Worm (Caenorhabditis elegans) whole organism, young adult: ENCODE results near the gene gbb-2.
A peak's percentile ranks its signal among the peaks of the same experiment; 100 is the strongest.

Experiments used
- B0035.1 ChIP-seq: sonication (generic microtip); optimal IDR thresholded peaks from 2 replicates; lab custom pipeline; 2016; ENCODE audit warnings: missing genetic modification characterization, mild to moderate bottlenecking, missing compliant biosample characterization, missing genotype, missing genetic modification reagents
- C17E4.6 ChIP-seq: fragments of 200-800 bp; sonication (Bioruptor generic); IDR thresholded peaks from 2 replicates; pipeline ENCODE4 v1.3.6; 2022; ENCODE audit warnings: missing genetic modification reagents, missing genetic modification characterization, missing compliant biosample characterization
- D2030.7 ChIP-seq: fragments of 200-800 bp; sonication (Bioruptor generic); IDR thresholded peaks from 2 replicates; pipeline ENCODE4 v1.3.6; 2022; ENCODE audit warnings: missing genetic modification reagents, missing genetic modification characterization, missing compliant biosample characterization
- F10E7.11 ChIP-seq: sonication (generic microtip); optimal IDR thresholded peaks from 2 replicates; lab custom pipeline; 2017; ENCODE audit warnings: mild to moderate bottlenecking, missing genetic modification characterization, moderate library complexity, missing compliant biosample characterization
- F23B12.7 ChIP-seq: sonication (generic microtip); optimal IDR thresholded peaks from 2 replicates; lab custom pipeline; 2017; ENCODE audit warnings: missing genetic modification characterization, mild to moderate bottlenecking, missing compliant biosample characterization, antibody characterized with exemption, moderate library complexity; ENCODE audit not compliant: insufficient read depth
- F55B11.4 ChIP-seq: sonication (generic microtip); optimal IDR thresholded peaks from 2 replicates; lab custom pipeline; 2016; ENCODE audit warnings: missing compliant biosample characterization, missing genetic modification characterization, borderline replicate concordance; ENCODE audit not compliant: insufficient read depth
- F57A8.1 ChIP-seq: fragments of 200-800 bp; sonication (Bioruptor generic); optimal IDR thresholded peaks from 2 replicates; lab custom pipeline; 2018; ENCODE audit warnings: mild to moderate bottlenecking, missing genetic modification characterization, moderate library complexity, missing compliant biosample characterization
- K12H6.12 ChIP-seq: fragments of 200-800 bp; sonication (Bioruptor generic); optimal IDR thresholded peaks from 2 replicates; lab custom pipeline; 2018; ENCODE audit warnings: mild to moderate bottlenecking, missing genetic modification characterization, missing compliant biosample characterization
- Y53G8AR.9 ChIP-seq: fragments of 200-800 bp; sonication (Bioruptor generic); conservative IDR thresholded peaks from 2 replicates; pipeline ENCODE4 v1.3.6; 2022; ENCODE audit warnings: missing genetic modification reagents, missing genetic modification characterization, missing compliant biosample characterization
- Y56A3A.18 ChIP-seq: fragments of 200-800 bp; sonication (Bioruptor generic); IDR thresholded peaks from 2 replicates; pipeline ENCODE4 v1.3.6; 2022; ENCODE audit warnings: missing genetic modification reagents, missing genetic modification characterization, missing compliant biosample characterization
- Y67H2A.10 ChIP-seq: fragments of 200-800 bp; sonication (Bioruptor generic); conservative IDR thresholded peaks from 2 replicates; pipeline ENCODE4 v1.3.6; 2022; ENCODE audit warnings: missing genetic modification reagents, missing genetic modification characterization, missing compliant biosample characterization
- Y79H2A.3 ChIP-seq: fragments of 200-800 bp; sonication (Bioruptor generic); conservative IDR thresholded peaks from 2 replicates; pipeline ENCODE4 v1.3.6; 2022; ENCODE audit warnings: missing genetic modification reagents, missing genetic modification characterization, missing compliant biosample characterization
- Y95B8A.8 ChIP-seq: fragments of 200-800 bp; sonication (Bioruptor generic); IDR thresholded peaks from 2 replicates; pipeline ENCODE4 v1.3.6; 2022; ENCODE audit warnings: missing genetic modification reagents, missing genetic modification characterization, missing compliant biosample characterization
- akir-1 ChIP-seq: fragments of 200-800 bp; sonication (Bioruptor generic); optimal IDR thresholded peaks from 2 replicates; lab custom pipeline; 2018; ENCODE audit warnings: mild to moderate bottlenecking, missing genetic modification characterization, moderate library complexity, missing compliant biosample characterization
- aptf-2 ChIP-seq: fragments of 200-800 bp; sonication (Bioruptor generic); conservative IDR thresholded peaks from 2 replicates; pipeline ENCODE4 v1.3.6; 2022; ENCODE audit warnings: missing genetic modification reagents, missing genetic modification characterization, missing compliant biosample characterization
- atf-7 ChIP-seq: sonication (generic microtip); optimal IDR thresholded peaks from 2 replicates; lab custom pipeline; 2017; ENCODE audit warnings: mild to moderate bottlenecking, missing genetic modification characterization, missing compliant biosample characterization
- attf-5 ChIP-seq: fragments of 200-800 bp; sonication (Bioruptor generic); optimal IDR thresholded peaks from 2 replicates; lab custom pipeline; 2018; ENCODE audit warnings: mild to moderate bottlenecking, missing genetic modification characterization, missing compliant biosample characterization
- bed-1 ChIP-seq: fragments of 200-800 bp; sonication (Bioruptor generic); IDR thresholded peaks from 2 replicates; pipeline ENCODE4 v1.3.6; 2022; ENCODE audit warnings: missing genetic modification reagents, missing genetic modification characterization, missing compliant biosample characterization
- cebp-1 ChIP-seq, 2 experiments: fragments of 200-800 bp in 1 of 2; sonication (Bioruptor generic) in 1 of 2; sonication (generic microtip) in 1 of 2; IDR thresholded peaks in 1 of 2; optimal IDR thresholded peaks in 1 of 2; 2 replicates each; pipeline versions ENCODE4 v1.3.6 to Lab custom; 2017 to 2022; ENCODE audit warnings: missing compliant biosample characterization in 2 of 2, missing genetic modification characterization in 2 of 2, mild to moderate bottlenecking in 1 of 2, missing genetic modification reagents in 1 of 2, moderate library complexity in 1 of 2
- ceh-100 ChIP-seq: fragments of 200-800 bp; sonication (Bioruptor generic); IDR thresholded peaks from 2 replicates; pipeline ENCODE4 v1.3.6; 2022; ENCODE audit warnings: missing genetic modification reagents, missing genetic modification characterization, missing compliant biosample characterization
- ceh-27 ChIP-seq: fragments of 200-800 bp; sonication (Bioruptor generic); optimal IDR thresholded peaks from 2 replicates; lab custom pipeline; 2018; ENCODE audit warnings: mild to moderate bottlenecking, missing genetic modification characterization, moderate library complexity, missing compliant biosample characterization
- ceh-79 ChIP-seq: sonication (generic microtip); optimal IDR thresholded peaks from 2 replicates; lab custom pipeline; 2017; ENCODE audit warnings: mild to moderate bottlenecking, missing genetic modification characterization, missing compliant biosample characterization
- efl-1 ChIP-seq: fragments of 150-350 bp; optimal IDR thresholded peaks from 2 replicates; lab custom pipeline; 2014; ENCODE audit warnings: missing biosample characterization, missing genetic modification reagents, missing genetic modification characterization
- egl-44 ChIP-seq: fragments of 200-800 bp; sonication (Bioruptor generic); IDR thresholded peaks from 2 replicates; pipeline ENCODE4 v1.3.6; 2022; ENCODE audit warnings: missing genetic modification reagents, missing genetic modification characterization, missing compliant biosample characterization
- fkh-3 ChIP-seq: sonication (generic microtip); optimal IDR thresholded peaks from 2 replicates; lab custom pipeline; 2016; ENCODE audit warnings: mild to moderate bottlenecking, missing genetic modification characterization, missing compliant biosample characterization
- gei-17 ChIP-seq: fragments of 200-800 bp; sonication (Bioruptor generic); optimal IDR thresholded peaks from 2 replicates; lab custom pipeline; 2018; ENCODE audit warnings: mild to moderate bottlenecking, missing genetic modification characterization, missing compliant biosample characterization
- hmg-1.2 ChIP-seq: fragments of 200-800 bp; sonication (Bioruptor generic); IDR thresholded peaks from 2 replicates; pipeline ENCODE4 v1.3.6; 2022; ENCODE audit warnings: missing genetic modification reagents, missing genetic modification characterization, missing compliant biosample characterization
- hrde-1 ChIP-seq: sonication (generic microtip); optimal IDR thresholded peaks from 2 replicates; lab custom pipeline; 2016; ENCODE audit warnings: missing genetic modification characterization, mild to moderate bottlenecking, missing compliant biosample characterization, moderate library complexity, missing genotype, missing genetic modification reagents, borderline replicate concordance
- lsl-1 ChIP-seq: fragments of 200-800 bp; sonication (Bioruptor generic); optimal IDR thresholded peaks from 2 replicates; lab custom pipeline; 2018; ENCODE audit warnings: mild to moderate bottlenecking, missing genetic modification characterization, moderate library complexity, missing compliant biosample characterization
- mel-28 ChIP-seq: sonication (generic microtip); optimal IDR thresholded peaks from 2 replicates; lab custom pipeline; 2016; ENCODE audit warnings: borderline replicate concordance, mild to moderate bottlenecking, missing genetic modification characterization, missing compliant biosample characterization
- mes-4 ChIP-seq: sonication (generic microtip); optimal IDR thresholded peaks from 2 replicates; lab custom pipeline; 2016; ENCODE audit warnings: missing genotype, missing genetic modification characterization, missing compliant biosample characterization
- nhr-80 ChIP-seq: sonication (generic microtip); optimal IDR thresholded peaks from 2 replicates; lab custom pipeline; 2016; ENCODE audit warnings: missing genetic modification characterization, missing compliant biosample characterization
- rec-8 ChIP-seq, 2 experiments: sonication (generic microtip); optimal IDR thresholded peaks; 2 replicates each; lab custom pipeline; 2016; ENCODE audit warnings: mild to moderate bottlenecking in 2 of 2, missing genetic modification characterization in 2 of 2, missing genetic modification reagents in 2 of 2, missing genotype in 2 of 2, missing biosample characterization in 1 of 2, missing compliant biosample characterization in 1 of 2, moderate library complexity in 1 of 2
- tlf-1 ChIP-seq: fragments of 200-800 bp; sonication (Bioruptor generic); optimal IDR thresholded peaks from 2 replicates; lab custom pipeline; 2018; ENCODE audit warnings: mild to moderate bottlenecking, missing genetic modification characterization, missing compliant biosample characterization
- unc-62 ChIP-seq: fragments of 150-350 bp; optimal IDR thresholded peaks from 2 replicates; lab custom pipeline; 2014; ENCODE audit warnings: missing biosample characterization, missing genetic modification reagents, missing genetic modification characterization
- zfh-2 ChIP-seq: fragments of 200-800 bp; sonication (Bioruptor generic); conservative IDR thresholded peaks from 2 replicates; pipeline ENCODE4 v1.3.6; 2022; ENCODE audit warnings: missing genetic modification reagents, missing genetic modification characterization, missing compliant biosample characterization
- ztf-18 ChIP-seq: sonication (generic microtip); optimal IDR thresholded peaks from 2 replicates; lab custom pipeline; 2016; ENCODE audit warnings: missing genotype, mild to moderate bottlenecking, missing genetic modification characterization, missing compliant biosample characterization

The gbb-2 gene

DNA sequence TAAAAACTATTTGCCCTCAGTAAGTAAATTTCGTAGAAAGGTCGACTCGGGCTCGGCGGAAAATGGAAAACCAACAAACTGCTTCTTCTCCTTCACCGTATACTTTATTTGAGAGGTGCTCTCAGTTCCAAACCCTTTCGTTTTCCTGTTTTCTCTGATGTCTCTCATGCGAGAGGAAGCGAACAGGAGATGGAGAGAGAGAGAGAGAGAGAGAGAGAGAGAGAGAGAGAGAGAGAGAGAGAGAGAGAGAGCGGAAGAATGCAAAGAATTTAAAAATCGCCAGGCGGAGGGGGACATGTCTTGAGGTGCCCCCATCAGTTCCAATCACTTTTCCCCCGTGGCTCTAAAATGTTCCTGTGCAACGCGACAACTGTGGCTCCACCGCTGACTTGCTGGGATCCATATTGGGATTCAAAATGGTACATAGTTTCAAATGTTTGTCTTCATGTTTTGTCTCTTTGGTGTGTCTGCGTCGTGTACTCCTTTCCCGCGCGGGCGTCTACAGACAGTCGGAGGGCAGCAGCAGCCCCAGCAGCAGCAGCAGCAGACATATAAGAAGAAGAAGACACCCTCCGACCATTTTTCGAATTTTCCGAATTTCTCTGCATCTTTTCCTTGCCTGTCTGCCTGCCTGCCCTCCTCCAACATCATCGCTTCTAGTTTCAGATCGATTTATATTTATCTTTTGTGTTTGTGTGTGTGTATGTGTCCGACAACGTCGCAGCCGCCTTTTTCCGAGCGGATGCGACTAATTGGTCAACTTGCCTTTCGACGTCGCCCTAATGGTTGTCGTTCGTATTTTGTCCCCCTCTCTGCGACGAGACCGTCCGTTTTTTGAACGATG, 52.0 kb downstream of the gbb-2 start, which contains the start of gene R08C7.11 (continued):
- TF ChIP-seq hrde-1: no peak
- TF ChIP-seq B0035.1: no peak
- TF ChIP-seq zfh-2 (GFP tag; lab: Robert Waterston, UW): peak; percentile 88
- TF ChIP-seq F10E7.11 (tag; lab: Kevin White, UChicago): no peak
- TF ChIP-seq unc-62 (GFP tag; lab: Kevin White, UChicago): no peak
- TF ChIP-seq tlf-1 (GFP tag; lab: Kevin White, UChicago): no peak
- TF ChIP-seq lsl-1: no peak
- TF ChIP-seq Y53G8AR.9 (GFP tag; lab: Robert Waterston, UW): no peak
- peak; percentile 45; the same call in 1 of the 2 replicates for TF ChIP-seq hmg-1.2
- no peak for TF ChIP-seq ztf-18 (tag; lab: Kevin White, UChicago)
- no peak for TF ChIP-seq rec-8 (tag; optimal IDR thresholded peaks at IDR 0.05; lab: Kevin White, UChicago)
- no peak for TF ChIP-seq Y67H2A.10 (GFP tag; lab: Robert Waterston, UW)
- no peak for TF ChIP-seq efl-1 (GFP tag; lab: Kevin White, UChicago)
- TF ChIP-seq F57A8.1 (GFP tag; lab: Kevin White, UChicago): no peak
- no peak for TF ChIP-seq Y95B8A.8 (GFP tag; lab: Robert Waterston, UW)
- no peak for TF ChIP-seq cebp-1 (GFP tag; IDR thresholded peaks at IDR 0.05; lab: Robert Waterston, UW)
- no peak for TF ChIP-seq cebp-1 (tag; optimal IDR thresholded peaks at IDR 0.05; lab: Kevin White, UChicago)
- TF ChIP-seq aptf-2: no peak
- no peak for TF ChIP-seq gei-17 (GFP tag; lab: Kevin White, UChicago)
- TF ChIP-seq ceh-27 (GFP tag; lab: Kevin White, UChicago): no peak
- 0 out of 2 replicates have a peak, but pooled peaks have one; percentile 40 for TF ChIP-seq Y56A3A.18 (GFP tag; lab: Robert Waterston, UW)
- TF ChIP-seq K12H6.12 (tag; lab: Kevin White, UChicago): peak; percentile 5
- peak; percentile 53 for TF ChIP-seq atf-7 (tag; lab: Kevin White, UChicago)
- peak; percentile 71; the same call in 1 of the 2 replicates for TF ChIP-seq egl-44 (GFP tag; lab: Robert Waterston, UW)
- TF ChIP-seq F55B11.4: no peak
- TF ChIP-seq bed-1 (GFP tag; lab: Robert Waterston, UW): no peak
- no peak for TF ChIP-seq Y79H2A.3 (GFP tag; lab: Robert Waterston, UW)
- TF ChIP-seq attf-5 (GFP tag; lab: Kevin White, UChicago): no peak
- TF ChIP-seq F23B12.7 (tag; lab: Kevin White, UChicago): no peak
- no peak for TF ChIP-seq mes-4 (tag; lab: Kevin White, UChicago)
- TF ChIP-seq akir-1 (GFP tag; lab: Kevin White, UChicago): no peak

DNA sequence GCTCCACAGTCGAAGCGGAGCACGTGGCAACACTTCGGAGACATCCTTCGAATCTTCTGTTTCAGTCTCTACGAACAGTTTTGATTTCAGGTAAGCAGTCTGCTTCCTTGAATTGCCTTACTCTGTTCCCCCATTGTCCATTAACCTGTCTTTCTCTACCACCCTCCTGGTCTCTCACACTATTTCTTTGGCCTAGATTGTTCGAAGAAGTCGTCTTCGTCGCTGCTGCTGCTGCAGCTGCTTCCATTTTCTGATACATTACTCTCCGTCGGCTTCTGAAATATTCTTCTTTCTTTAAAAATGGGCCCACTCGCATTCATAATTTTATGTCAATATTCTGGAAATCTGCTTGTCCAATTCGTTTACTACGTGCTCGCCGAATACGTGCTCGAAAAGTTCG, 55.0 kb downstream of the gbb-2 start, which contains the start of gene R08C7.1:
Gene R08C7.1 (plus strand): TSS at position 301 of the 400 bp plus-strand sequence.
- TF ChIP-seq hmg-1.2: peak; percentile 50; the same call in 1 of the 2 replicates
- no peak for TF ChIP-seq C17E4.6 (GFP tag; lab: Robert Waterston, UW)
- TF ChIP-seq D2030.7 (GFP tag; lab: Robert Waterston, UW): no peak
- no peak for TF ChIP-seq nhr-80 (tag; lab: Kevin White, UChicago)
- TF ChIP-seq ceh-79 (tag; lab: Kevin White, UChicago): no peak
- no peak for TF ChIP-seq ceh-100
- no peak for TF ChIP-seq fkh-3 (tag; lab: Kevin White, UChicago)
- TF ChIP-seq mel-28 (tag; lab: Kevin White, UChicago): no peak
